Worm (Caenorhabditis elegans) whole organism, L4/young adult: ENCODE results near the gene C25D7.16.
A peak's percentile ranks its signal among the peaks of the same experiment; 100 is the strongest.

Experiments used
- W03F9.2 ChIP-seq: fragments of 150-350 bp; optimal IDR thresholded peaks from 2 replicates; lab custom pipeline; 2014; ENCODE audit warnings: missing biosample characterization, missing genetic modification characterization
- dao-5 ChIP-seq: sonication (generic microtip); optimal IDR thresholded peaks from 2 replicates; lab custom pipeline; 2016; ENCODE audit warnings: missing genotype, missing genetic modification characterization, moderate library complexity, missing compliant biosample characterization
- him-1 ChIP-seq: sonication (generic microtip); optimal IDR thresholded peaks from 2 replicates; lab custom pipeline; 2016; ENCODE audit warnings: missing genotype, missing genetic modification reagents, missing genetic modification characterization, missing compliant biosample characterization

Gene C25D7.16

ce11 chrV:15048107-15048506 lies 7.9 kb upstream of the C25D7.16 start, which contains the start of gene sdc-3:
Gene sdc-3, minus strand, starts transcription at chrV:15048207.
- TF ChIP-seq him-1 (tag; lab: Kevin White, UChicago) (no peak), W03F9.2 (no peak), dao-5 (tag; lab: Kevin White, UChicago) (no peak)

ce11 chrV:15051720-15052119 lies 4.3 kb upstream of the C25D7.16 start:
- TF ChIP-seq dao-5 (tag; lab: Kevin White, UChicago) (no peak), him-1 (tag; lab: Kevin White, UChicago) (no peak), W03F9.2 (no peak)

ce11 chrV:15052368-15052767 lies 3.6 kb upstream of the C25D7.16 start, which contains the start of the genes fbxa-82 and C25D7.5:
Gene fbxa-82, minus strand, starts transcription at chrV:15052530.
Gene C25D7.5, plus strand, starts transcription at chrV:15052650.
- TF ChIP-seq dao-5 (tag; lab: Kevin White, UChicago) (no peak), W03F9.2 (no peak)

- TF ChIP-seq W03F9.2 (no peak), him-1 (tag; lab: Kevin White, UChicago) (no peak), dao-5 (tag; lab: Kevin White, UChicago) (no peak)
Measured at ce11 chrV:15054733-15055132, 1.2 kb upstream of the C25D7.16 start.

- TF ChIP-seq W03F9.2, result no peak
- no peak for TF ChIP-seq him-1 (tag; lab: Kevin White, UChicago)
- TF ChIP-seq dao-5 (tag; lab: Kevin White, UChicago), result no peak
Measured at ce11 chrV:15056346-15056839, 420 bp downstream of the C25D7.16 start.

ce11 chrV:15057724-15058123 lies 1.8 kb downstream of the C25D7.16 start:
- TF ChIP-seq W03F9.2, result no peak
- no peak for TF ChIP-seq dao-5 (tag; lab: Kevin White, UChicago)
- TF ChIP-seq him-1 (tag; lab: Kevin White, UChicago), result no peak

- TF ChIP-seq him-1 (tag; lab: Kevin White, UChicago), result no peak
- TF ChIP-seq W03F9.2, result no peak
- TF ChIP-seq dao-5 (tag; lab: Kevin White, UChicago), result no peak
Measured at ce11 chrV:15058423-15058822, 2.5 kb downstream of the C25D7.16 start.

- no peak for TF ChIP-seq him-1 (tag; lab: Kevin White, UChicago)
- TF ChIP-seq W03F9.2, result no peak
- TF ChIP-seq dao-5 (tag; lab: Kevin White, UChicago), result no peak
Measured at ce11 chrV:15058965-15059364, 3.0 kb downstream of the C25D7.16 start.

ce11 chrV:15059534-15059933 lies 3.6 kb downstream of the C25D7.16 start, which contains the start of the genes mcm-3 and C25D7.15:
Gene mcm-3, minus strand, starts transcription at chrV:15059599.
Gene C25D7.15, plus strand, starts transcription at chrV:15059808.
- TF ChIP-seq W03F9.2 (peak; percentile 32), him-1 (tag; lab: Kevin White, UChicago) (no peak)

ce11 chrV:15060595-15060994 lies 4.6 kb downstream of the C25D7.16 start:
- TF ChIP-seq dao-5 (tag; lab: Kevin White, UChicago) (no peak), W03F9.2 (no peak), him-1 (tag; lab: Kevin White, UChicago) (no peak)

- TF ChIP-seq W03F9.2 (no peak), dao-5 (tag; lab: Kevin White, UChicago) (no peak)
Measured at ce11 chrV:15063987-15064386, 8.0 kb downstream of the C25D7.16 start, which contains the start of gene rap-2. Gene rap-2, minus strand, starts transcription at chrV:15064087.

- TF ChIP-seq him-1 (tag; lab: Kevin White, UChicago), result no peak
- TF ChIP-seq dao-5 (tag; lab: Kevin White, UChicago), result no peak
- TF ChIP-seq W03F9.2, result no peak
Measured at ce11 chrV:15065068-15065744, 9.2 kb downstream of the C25D7.16 start, which contains the start of gene C25D7.9. Gene C25D7.9, plus strand, starts transcription at chrV:15065135.

ce11 chrV:15065837-15066348 lies 9.9 kb downstream of the C25D7.16 start, which contains the start of gene otub-1:
Gene otub-1, plus strand, starts transcription at chrV:15066298.
- TF ChIP-seq W03F9.2 (no peak), him-1 (tag; lab: Kevin White, UChicago) (no peak), dao-5 (tag; lab: Kevin White, UChicago) (no peak)

- TF ChIP-seq dao-5 (tag; lab: Kevin White, UChicago) (no peak), W03F9.2 (no peak), him-1 (tag; lab: Kevin White, UChicago) (no peak)
Measured at ce11 chrV:15067165-15067564, 11.2 kb downstream of the C25D7.16 start, which contains the start of gene C25D7.10. Gene C25D7.10, plus strand, starts transcription at chrV:15067465.
